Worm (Caenorhabditis elegans) whole organism, L4 larva: Measurements from ENCODE around the gene rig-4.

ENCODE experiments used
- D1046.2 ChIP-seq: fragments of 200-800 bp; sonication (Bioruptor generic); IDR thresholded peaks from 2 replicates; pipeline ENCODE4 v1.3.6; 2022; ENCODE audit warnings: missing genetic modification characterization, missing compliant biosample characterization
- F10B5.3 ChIP-seq: sonication (generic microtip); optimal IDR thresholded peaks from 2 replicates; lab custom pipeline; 2016; ENCODE audit warnings: mild to moderate bottlenecking, missing genetic modification characterization, missing compliant biosample characterization
- F44E2.7 ChIP-seq: fragments of 200-800 bp; sonication (Bioruptor generic); IDR thresholded peaks from 2 replicates; pipeline ENCODE4 v2.1.2; 2022; ENCODE audit warnings: missing genetic modification characterization, missing compliant biosample characterization
- T20F7.1 ChIP-seq: fragments of 200-800 bp; sonication (Bioruptor generic); optimal IDR thresholded peaks from 2 replicates; lab custom pipeline; 2018; ENCODE audit warnings: mild to moderate bottlenecking, missing genetic modification characterization, missing compliant biosample characterization
- Y105C5A.15 ChIP-seq: fragments of 200-800 bp; sonication (Bioruptor generic); IDR thresholded peaks from 2 replicates; pipeline ENCODE4 v1.3.6; 2022; ENCODE audit warnings: missing genetic modification characterization, missing compliant biosample characterization
- Y48G9A.11 ChIP-seq: fragments of 200-800 bp; sonication (Bioruptor generic); IDR thresholded peaks from 2 replicates; pipeline ENCODE4 v1.3.6; 2022; ENCODE audit warnings: missing genetic modification reagents, missing genetic modification characterization, missing compliant biosample characterization
- aha-1 ChIP-seq: fragments of 150-350 bp; peaks from one replicate; lab custom pipeline; 2014; ENCODE audit warnings: missing biosample characterization, missing genetic modification characterization
- attf-4 ChIP-seq: sonication (generic microtip); optimal IDR thresholded peaks from 3 replicates; lab custom pipeline; 2017; ENCODE audit warnings: missing biosample characterization, missing genetic modification characterization
- ceh-32 ChIP-seq: sonication (generic microtip); optimal IDR thresholded peaks from 2 replicates; lab custom pipeline; 2016; ENCODE audit warnings: mild to moderate bottlenecking, missing genetic modification characterization, missing compliant biosample characterization; ENCODE audit not compliant: poor library complexity
- ceh-62 ChIP-seq: sonication (generic microtip); optimal IDR thresholded peaks from 2 replicates; lab custom pipeline; 2017; ENCODE audit warnings: missing biosample characterization, missing genetic modification characterization
- ceh-82 ChIP-seq: sonication (generic microtip); optimal IDR thresholded peaks from 2 replicates; lab custom pipeline; 2017; ENCODE audit warnings: missing biosample characterization, missing genetic modification characterization
- ctbp-1 ChIP-seq: fragments of 200-800 bp; sonication (Bioruptor generic); IDR thresholded peaks from 2 replicates; pipeline ENCODE4 v1.3.6; 2022; ENCODE audit warnings: missing genetic modification reagents, missing genetic modification characterization, missing compliant biosample characterization
- daf-12 ChIP-seq: fragments of 150-350 bp; optimal IDR thresholded peaks from 2 replicates; lab custom pipeline; 2014; ENCODE audit warnings: missing biosample characterization, missing genetic modification reagents, missing genetic modification characterization
- daf-16 ChIP-seq, 3 experiments: sonication (generic microtip); optimal IDR thresholded peaks; 2 replicates each; lab custom pipeline; 2016 to 2017; ENCODE audit warnings: missing genetic modification characterization in 3 of 3, missing genetic modification reagents in 3 of 3, mild to moderate bottlenecking in 2 of 3, missing compliant biosample characterization in 2 of 3, missing biosample characterization in 1 of 3, moderate library complexity in 1 of 3
- dmd-8 ChIP-seq: fragments of 200-800 bp; sonication (Bioruptor generic); IDR thresholded peaks from 2 replicates; pipeline ENCODE4 v1.3.6; 2022; ENCODE audit warnings: missing genetic modification characterization, missing compliant biosample characterization
- egl-43 ChIP-seq: fragments of 200-800 bp; sonication (Bioruptor generic); IDR thresholded peaks from 2 replicates; pipeline ENCODE4 v1.3.6; 2022; ENCODE audit warnings: missing genetic modification reagents, missing genetic modification characterization, missing compliant biosample characterization
- hif-1 ChIP-seq, 2 experiments: sonication (generic microtip); optimal IDR thresholded peaks; 2 replicates each; lab custom pipeline; 2016 to 2017; ENCODE audit warnings: missing compliant biosample characterization in 2 of 2, missing genetic modification characterization in 2 of 2, missing genetic modification reagents in 2 of 2, missing genotype in 2 of 2, mild to moderate bottlenecking in 1 of 2
- hlh-11 ChIP-seq: fragments of 200-800 bp; sonication (Bioruptor generic); optimal IDR thresholded peaks from 2 replicates; lab custom pipeline; 2018; ENCODE audit warnings: mild to moderate bottlenecking, missing genetic modification characterization, missing compliant biosample characterization
- hlh-30 ChIP-seq: sonication (generic microtip); optimal IDR thresholded peaks from 2 replicates; lab custom pipeline; 2017; ENCODE audit warnings: antibody characterized with exemption, mild to moderate bottlenecking, missing genetic modification characterization, missing compliant biosample characterization; ENCODE audit not compliant: insufficient read depth
- lim-7 ChIP-seq: fragments of 200-800 bp; sonication (Bioruptor generic); IDR thresholded peaks from 2 replicates; pipeline ENCODE4 v1.3.6; 2022; ENCODE audit warnings: missing genetic modification characterization, missing compliant biosample characterization
- lin-1 ChIP-seq: fragments of 200-800 bp; sonication (Bioruptor generic); IDR thresholded peaks from 2 replicates; pipeline ENCODE4 v1.3.6; 2022; ENCODE audit warnings: missing genetic modification reagents, missing genetic modification characterization, missing compliant biosample characterization
- lin-38 ChIP-seq: fragments of 200-800 bp; sonication (Bioruptor generic); IDR thresholded peaks from 2 replicates; pipeline ENCODE4 v1.3.6; 2022; ENCODE audit warnings: missing genetic modification reagents, missing genetic modification characterization, missing compliant biosample characterization
- lir-3 ChIP-seq: sonication (generic microtip); optimal IDR thresholded peaks from 2 replicates; lab custom pipeline; 2016; ENCODE audit warnings: mild to moderate bottlenecking, missing genetic modification characterization, missing compliant biosample characterization
- madf-9 ChIP-seq: fragments of 200-800 bp; sonication (Bioruptor generic); conservative IDR thresholded peaks from 2 replicates; pipeline ENCODE4 v1.3.6; 2022; ENCODE audit warnings: missing genetic modification reagents, missing genetic modification characterization, missing compliant biosample characterization
- mdl-1 ChIP-seq, 2 experiments: fragments of 150-350 bp in 1 of 2; sonication (generic microtip) in 1 of 2; optimal IDR thresholded peaks; 2 replicates each; lab custom pipeline; 2014 to 2017; ENCODE audit warnings: missing biosample characterization in 2 of 2, missing genetic modification characterization in 2 of 2
- mdt-29 ChIP-seq: fragments of 200-800 bp; sonication (Bioruptor generic); IDR thresholded peaks from 2 replicates; pipeline ENCODE4 v1.3.6; 2022; ENCODE audit warnings: missing genetic modification reagents, missing genetic modification characterization, missing compliant biosample characterization
- mes-2 ChIP-seq: sonication (generic microtip); optimal IDR thresholded peaks from 2 replicates; lab custom pipeline; 2016; ENCODE audit warnings: missing genotype, mild to moderate bottlenecking, missing genetic modification characterization, missing compliant biosample characterization; ENCODE audit not compliant: poor library complexity, severe bottlenecking
- mxl-2 ChIP-seq: fragments of 200-800 bp; sonication (Bioruptor generic); conservative IDR thresholded peaks from 2 replicates; pipeline ENCODE4 v1.3.6; 2022; ENCODE audit warnings: missing genetic modification reagents, missing genetic modification characterization, missing compliant biosample characterization
- nhr-10 ChIP-seq: fragments of 150-350 bp; optimal IDR thresholded peaks from 2 replicates; lab custom pipeline; 2014; ENCODE audit warnings: missing biosample characterization, missing genetic modification characterization
- nhr-25 ChIP-seq: sonication (generic microtip); optimal IDR thresholded peaks from 2 replicates; lab custom pipeline; 2017; ENCODE audit warnings: missing genetic modification characterization, mild to moderate bottlenecking, missing compliant biosample characterization, antibody characterized with exemption, moderate library complexity, borderline replicate concordance; ENCODE audit not compliant: insufficient read depth
- nhr-41 ChIP-seq: fragments of 200-800 bp; sonication (Bioruptor generic); IDR thresholded peaks from 2 replicates; pipeline ENCODE4 v1.3.6; 2022; ENCODE audit warnings: missing genetic modification reagents, missing genetic modification characterization, missing compliant biosample characterization
- nhr-48 ChIP-seq: sonication (generic microtip); optimal IDR thresholded peaks from 2 replicates; lab custom pipeline; 2016; ENCODE audit warnings: mild to moderate bottlenecking, missing genetic modification characterization, missing compliant biosample characterization
- nhr-6 ChIP-seq: fragments of 150-350 bp; optimal IDR thresholded peaks from 2 replicates; lab custom pipeline; 2014; ENCODE audit warnings: missing biosample characterization, missing genetic modification characterization
- nhr-77 ChIP-seq: fragments of 150-350 bp; optimal IDR thresholded peaks from 2 replicates; lab custom pipeline; 2014; ENCODE audit warnings: missing biosample characterization, missing genetic modification characterization
- php-3 ChIP-seq: fragments of 200-800 bp; sonication (Bioruptor generic); IDR thresholded peaks from 2 replicates; pipeline ENCODE4 v1.3.6; 2022; ENCODE audit warnings: missing genetic modification reagents, missing genetic modification characterization, missing compliant biosample characterization
- pqm-1 ChIP-seq: sonication (generic microtip); optimal IDR thresholded peaks from 2 replicates; lab custom pipeline; 2017; ENCODE audit warnings: missing biosample characterization, missing genetic modification characterization
- rbr-2 ChIP-seq: sonication (generic microtip); optimal IDR thresholded peaks from 2 replicates; lab custom pipeline; 2016; ENCODE audit warnings: missing genotype, missing genetic modification characterization, missing compliant biosample characterization
- sdz-12 ChIP-seq: fragments of 200-800 bp; sonication (Bioruptor generic); optimal IDR thresholded peaks from 2 replicates; lab custom pipeline; 2018; ENCODE audit warnings: mild to moderate bottlenecking, missing genetic modification characterization, missing compliant biosample characterization
- skn-1 ChIP-seq: fragments of 150-350 bp; optimal IDR thresholded peaks from 2 replicates; lab custom pipeline; 2014; ENCODE audit warnings: missing biosample characterization, missing genetic modification characterization
- snpc-4 ChIP-seq: fragments of 150-350 bp; optimal IDR thresholded peaks from 2 replicates; lab custom pipeline; 2014; ENCODE audit warnings: missing biosample characterization, missing genetic modification characterization
- spr-3 ChIP-seq: fragments of 200-800 bp; sonication (Bioruptor generic); optimal IDR thresholded peaks from 2 replicates; lab custom pipeline; 2018; ENCODE audit warnings: mild to moderate bottlenecking, missing genetic modification characterization, missing compliant biosample characterization
- unc-62 ChIP-seq, 3 experiments: fragments of 150-350 bp in 1 of 3; sonication (generic microtip); optimal IDR thresholded peaks in 2 of 3; peaks in 1 of 3; 1 replicate in 1 of 3; 2 replicates in 2 of 3; lab custom pipeline; 2014 to 2017; ENCODE audit warnings: missing biosample characterization in 3 of 3, missing genetic modification characterization in 3 of 3, missing genetic modification reagents in 3 of 3, missing genotype in 1 of 3
- vab-7 ChIP-seq: fragments of 200-800 bp; sonication (Bioruptor generic); IDR thresholded peaks from 2 replicates; pipeline ENCODE4 v1.3.6; 2022; ENCODE audit warnings: missing genetic modification reagents, missing genetic modification characterization, missing compliant biosample characterization
- ztf-11 ChIP-seq: fragments of 150-350 bp; optimal IDR thresholded peaks from 2 replicates; lab custom pipeline; 2014; ENCODE audit warnings: missing biosample characterization, missing genetic modification characterization
- ztf-7 ChIP-seq: fragments of 150-350 bp; optimal IDR thresholded peaks from 2 replicates; lab custom pipeline; 2014; ENCODE audit warnings: missing biosample characterization, missing genetic modification characterization

Gene rig-4

DNA sequence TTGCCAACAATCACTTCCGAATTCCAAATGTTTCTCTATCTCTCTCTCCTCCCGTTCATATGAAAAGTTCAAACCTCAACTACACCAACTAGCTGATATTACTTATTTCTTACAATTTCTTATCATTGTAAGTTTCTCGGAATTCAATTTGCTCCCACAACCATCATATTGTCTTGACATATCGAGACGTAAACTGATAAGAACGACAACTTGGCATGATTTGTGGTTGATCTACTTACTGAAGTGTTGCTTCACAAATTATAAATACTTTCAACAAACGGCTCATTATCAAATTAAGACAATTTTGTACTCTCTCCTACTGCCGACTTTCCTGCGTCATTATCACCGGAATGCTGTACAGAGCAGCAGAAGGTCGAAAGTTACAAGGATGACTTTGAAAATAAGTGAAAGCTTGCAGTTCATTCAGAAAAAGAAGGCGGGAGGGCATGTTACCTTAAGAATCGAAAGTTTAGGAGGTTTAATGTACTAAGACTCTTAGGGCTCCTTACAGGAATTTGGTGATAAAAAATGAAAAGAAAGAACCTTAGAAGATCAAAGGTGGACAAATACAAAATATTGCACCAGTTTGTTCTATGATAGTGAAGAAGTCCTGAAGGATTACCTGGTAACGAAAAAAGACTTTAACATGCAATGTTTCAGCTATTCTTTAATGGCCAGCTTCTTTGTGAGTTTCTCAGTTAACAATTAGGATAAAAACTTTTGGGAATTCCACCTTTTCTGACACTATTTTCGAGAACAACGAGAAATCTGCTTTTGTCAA lies 28.4 kb upstream of the rig-4 start (continued):
- TF ChIP-seq mxl-2 (GFP tag; lab: Robert Waterston, UW): no peak
- no peak for TF ChIP-seq rbr-2
- no peak for TF ChIP-seq daf-12 (tag; lab: Kevin White, UChicago)
- TF ChIP-seq snpc-4 (tag; lab: Kevin White, UChicago): no peak
- TF ChIP-seq sdz-12 (GFP tag; lab: Kevin White, UChicago): no peak
- no peak for TF ChIP-seq nhr-25 (tag; lab: Kevin White, UChicago)
- TF ChIP-seq F44E2.7 (GFP tag; lab: Robert Waterston, UW): no peak
- TF ChIP-seq D1046.2 (GFP tag; lab: Robert Waterston, UW): no peak
- no peak for TF ChIP-seq egl-43
- TF ChIP-seq T20F7.1: peak; percentile 33
- no peak for TF ChIP-seq ctbp-1
- TF ChIP-seq lir-3 (tag; lab: Kevin White, UChicago): no peak
- peak; percentile 68 for TF ChIP-seq aha-1 (tag; lab: Kevin White, UChicago)
- no peak for TF ChIP-seq madf-9
- TF ChIP-seq ceh-62: no peak
- TF ChIP-seq nhr-41 (GFP tag; lab: Robert Waterston, UW): 0 out of 2 replicates have a peak, but pooled peaks have one; percentile 17
- TF ChIP-seq nhr-77 (tag; lab: Kevin White, UChicago): peak; percentile 44
- TF ChIP-seq mdl-1 (tag; optimal IDR thresholded peaks at IDR 0.05; lab: Kevin White, UChicago): no peak
- no peak for TF ChIP-seq ceh-32 (tag; lab: Kevin White, UChicago)
- TF ChIP-seq ztf-7: no peak
- peak; percentile 65; the same call in 1 of the 2 replicates for TF ChIP-seq lin-1 (GFP tag; lab: Robert Waterston, UW)
- TF ChIP-seq hlh-11 (tag; lab: Kevin White, UChicago): peak; percentile 88
- no peak for TF ChIP-seq dmd-8
- TF ChIP-seq ceh-82 (tag; lab: Kevin White, UChicago): no peak
- no peak for TF ChIP-seq nhr-6
- no peak for TF ChIP-seq unc-62 (GFP tag; optimal IDR thresholded peaks at IDR 0.05 in 1 of 2; lab: Kevin White, UChicago)
- TF ChIP-seq unc-62 (tag; optimal IDR thresholded peaks at IDR 0.05; lab: Kevin White, UChicago): no peak
- no peak for TF ChIP-seq mes-2 (tag; lab: Kevin White, UChicago)
- no peak for TF ChIP-seq skn-1 (tag; lab: Kevin White, UChicago)
- TF ChIP-seq hif-1 (tag; optimal IDR thresholded peaks at IDR 0.05; lab: Kevin White, UChicago): no peak
- TF ChIP-seq lim-7 (GFP tag; lab: Robert Waterston, UW): no peak
- TF ChIP-seq nhr-10: peak; percentile 24
- TF ChIP-seq nhr-48 (tag; lab: Kevin White, UChicago): peak; percentile 74
- no peak for TF ChIP-seq hlh-30
- no peak for TF ChIP-seq lin-38 (GFP tag; lab: Robert Waterston, UW)
- TF ChIP-seq php-3 (GFP tag; lab: Robert Waterston, UW): 0 out of 2 replicates have a peak, but pooled peaks have one; percentile 34
- TF ChIP-seq attf-4 (tag; lab: Kevin White, UChicago): no peak
- TF ChIP-seq vab-7 (GFP tag; lab: Robert Waterston, UW): no peak
- no peak for TF ChIP-seq spr-3 (GFP tag; lab: Kevin White, UChicago)
- TF ChIP-seq daf-16 (GFP tag; optimal IDR thresholded peaks at IDR 0.05; lab: Kevin White, UChicago): peak in 1 of 2 experiments; percentile 50
- TF ChIP-seq daf-16 (tag; optimal IDR thresholded peaks at IDR 0.05; lab: Kevin White, UChicago): peak; percentile 93
- no peak for TF ChIP-seq F10B5.3
- peak; percentile 98 for TF ChIP-seq pqm-1 (tag; lab: Kevin White, UChicago)
- no peak for TF ChIP-seq Y48G9A.11 (GFP tag; lab: Robert Waterston, UW)
- TF ChIP-seq ztf-11: no peak
- no peak for TF ChIP-seq Y105C5A.15
- TF ChIP-seq mdt-29 (GFP tag; lab: Robert Waterston, UW): no peak
- TF ChIP-seq, all 104 proteins: peak for 18
